Fruit fly (Drosophila melanogaster) whole organism, adult: ENCODE measurements around the gene croc.

Experiments used
- kay ChIP-seq: fragments of 200-800 bp; sonication (Bioruptor generic); peaks from one replicate; lab custom pipeline; 2016; ENCODE audit warnings: missing biosample characterization, missing genetic modification characterization, borderline replicate concordance
- tj ChIP-seq: fragments of 200-800 bp; sonication (Bioruptor generic); optimal IDR thresholded peaks from 3 replicates; lab custom pipeline; 2017; ENCODE audit warnings: missing biosample characterization, mild to moderate bottlenecking, missing genetic modification characterization, moderate library complexity
- toe ChIP-seq: fragments of 200-800 bp; sonication (Bioruptor generic); optimal IDR thresholded peaks from 2 replicates; lab custom pipeline; 2016; ENCODE audit warnings: missing biosample characterization, missing genetic modification characterization

- TF ChIP-seq tj (no peak), kay (no peak), toe (no peak)
Observed at dm6 chr3L:21445704-21446103, 30.6 kb downstream of the croc start, which contains the start of gene Syx7.
